Fruit fly (Drosophila melanogaster) Kc167 (cell line): Measurements from ENCODE around the gene Daao2.

Experiments used
- Myc ChIP-seq: fragments of >200 bp; optimal IDR thresholded peaks from 2 replicates; lab custom pipeline; 2017; ENCODE audit warnings: missing external identifiers
- Sin3A ChIP-seq: fragments of >200 bp; optimal IDR thresholded peaks from 2 replicates; lab custom pipeline; 2018; ENCODE audit warnings: missing external identifiers
- h ChIP-seq: fragments of >200 bp; optimal IDR thresholded peaks from 3 replicates; lab custom pipeline; 2018; ENCODE audit warnings: missing external identifiers
- insv ChIP-seq: fragments of >200 bp; optimal IDR thresholded peaks from 3 replicates; lab custom pipeline; 2018; ENCODE audit warnings: missing external identifiers
- psq ChIP-seq: fragments of >200 bp; optimal IDR thresholded peaks from 2 replicates; lab custom pipeline; 2017; ENCODE audit warnings: missing external identifiers
- ttk ChIP-seq: sonication (Bioruptor generic); optimal IDR thresholded peaks from 2 replicates; lab custom pipeline; 2017; ENCODE audit warnings: missing external identifiers

- TF ChIP-seq Myc (no peak), h (no peak), ttk (lab: Kevin White, UChicago) (no peak), Sin3A (lab: Kevin White, UChicago) (no peak), psq (lab: Kevin White, UChicago) (no peak), insv (lab: Kevin White, UChicago) (no peak)
Measured at dm6 chr2L:6822044-6822443, 19.2 kb downstream of the Daao2 start.
